Fruit fly (Drosophila melanogaster): ENCODE results near the gene Pex16.

- TF ChIP-seq rgr (GFP tag; optimal IDR thresholded peaks at IDR 0.05) (no peak), woc (GFP tag; optimal IDR thresholded peaks at IDR 0.05) (no peak), psq (GFP tag; optimal IDR thresholded peaks at IDR 0.05) (no peak), tai (GFP tag; optimal IDR thresholded peaks at IDR 0.05) (no peak), h (GFP tag; optimal IDR thresholded peaks at IDR 0.05) (no peak), CG9705 (GFP tag; optimal IDR thresholded peaks at IDR 0.05) (no peak), lola (GFP tag; optimal IDR thresholded peaks at IDR 0.05) (no peak)
Observed at dm6 chr3L:20797379-20797778, 19.3 kb upstream of the Pex16 start.

Data from whole organism, wandering third instar larva.